Worm (Caenorhabditis elegans): ENCODE data around the gene str-140.

The str-140 gene

DNA sequence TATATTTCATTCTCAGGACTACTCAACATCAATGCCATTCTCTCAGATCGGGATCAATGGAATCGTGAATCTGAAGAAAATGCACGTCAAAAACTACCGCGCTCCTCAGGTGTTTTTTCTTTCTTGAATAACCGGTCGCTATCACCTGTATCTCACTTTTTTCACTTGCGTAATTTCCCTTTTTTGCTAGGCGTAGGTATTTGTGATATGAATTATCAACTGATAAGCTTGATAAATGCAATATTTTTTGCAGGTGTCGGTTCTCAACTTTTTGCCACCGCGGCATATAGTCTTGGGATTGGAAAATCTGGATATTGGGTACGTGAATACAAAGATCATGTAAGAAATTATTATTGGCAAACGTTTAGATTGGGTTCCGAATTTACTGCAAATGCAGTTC, 12.5 kb downstream of the str-140 start:
- no peak for TF ChIP-seq klf-2 (GFP tag; conservative IDR thresholded peaks at IDR 0.05)
- no peak for TF ChIP-seq ztf-23 (GFP tag; IDR thresholded peaks at IDR 0.05)
- no peak for TF ChIP-seq T22C8.4 (GFP tag; IDR thresholded peaks at IDR 0.05)
- TF ChIP-seq ztf-29 (GFP tag; IDR thresholded peaks at IDR 0.05) = no peak
- no peak for TF ChIP-seq med-1 (GFP tag; optimal IDR thresholded peaks at IDR 0.05; ENCODE audit: insufficient read depth)
- no peak for TF ChIP-seq cog-1 (tag; optimal IDR thresholded peaks at IDR 0.05)
- TF ChIP-seq flt-1 (GFP tag; IDR thresholded peaks at IDR 0.05) = no peak
- no peak for TF ChIP-seq tab-1 (GFP tag; IDR thresholded peaks at IDR 0.05)
- no peak for TF ChIP-seq ref-1 (GFP tag; conservative IDR thresholded peaks at IDR 0.05)

DNA sequence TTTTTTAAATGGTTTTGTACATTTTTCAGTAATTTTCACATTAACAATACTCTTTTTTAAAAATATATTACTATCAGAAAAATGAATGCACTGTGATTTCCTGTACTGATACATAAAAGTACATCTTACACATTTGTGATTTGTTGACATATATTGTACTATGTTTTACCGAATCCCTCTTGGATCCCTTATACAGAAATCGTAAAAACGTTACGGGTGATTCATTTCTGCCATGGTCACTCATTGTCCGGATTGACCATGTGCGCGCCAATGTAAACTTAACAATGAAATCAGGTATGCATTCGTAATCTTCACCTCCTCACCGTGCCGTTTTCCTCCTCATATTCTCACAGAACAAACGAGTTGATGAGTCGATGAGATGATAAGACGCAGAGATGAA, 13.6 kb downstream of the str-140 start, which contains the start of gene ZC513.2:
TSS of gene ZC513.2 (plus strand) at position 301 of the 400 bp plus-strand sequence.
- TF ChIP-seq ztf-23 (GFP tag; IDR thresholded peaks at IDR 0.05) (no peak), klf-2 (GFP tag; conservative IDR thresholded peaks at IDR 0.05) (no peak), med-1 (GFP tag; optimal IDR thresholded peaks at IDR 0.05; ENCODE audit: insufficient read depth) (no peak), ztf-29 (GFP tag; IDR thresholded peaks at IDR 0.05) (no peak), tab-1 (GFP tag; IDR thresholded peaks at IDR 0.05) (no peak), T22C8.4 (GFP tag; IDR thresholded peaks at IDR 0.05) (no peak), ref-1 (GFP tag; conservative IDR thresholded peaks at IDR 0.05) (no peak), cog-1 (tag; optimal IDR thresholded peaks at IDR 0.05) (no peak)

DNA sequence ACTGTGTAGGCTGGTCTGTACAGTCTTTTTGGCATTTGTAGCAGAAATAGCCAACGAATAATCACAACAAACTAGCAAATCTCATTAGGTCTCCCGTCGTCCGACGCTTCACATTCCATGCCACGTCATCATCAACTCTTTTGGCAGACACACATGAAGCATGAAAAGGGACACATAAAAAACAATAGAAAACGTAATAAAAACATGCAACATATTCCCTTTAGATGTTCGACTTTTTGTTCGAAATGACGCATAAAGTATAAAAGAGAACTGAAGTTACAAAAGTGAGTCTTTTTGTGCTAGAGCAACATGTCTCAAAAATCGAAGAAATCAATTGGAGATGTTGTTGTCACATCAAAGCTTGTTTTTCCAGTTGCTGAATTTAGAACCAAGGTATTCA, 15.8 kb downstream of the str-140 start, which contains the start of gene sth-1:
TSS of gene sth-1 (plus strand) at position 301 of the 400 bp plus-strand sequence.
- no peak for TF ChIP-seq T22C8.4 (GFP tag; IDR thresholded peaks at IDR 0.05)
- no peak for TF ChIP-seq klf-2 (GFP tag; conservative IDR thresholded peaks at IDR 0.05)
- TF ChIP-seq ref-1 (GFP tag; conservative IDR thresholded peaks at IDR 0.05) = no peak
- TF ChIP-seq cog-1 (tag; optimal IDR thresholded peaks at IDR 0.05) = no peak
- TF ChIP-seq ztf-29 (GFP tag; IDR thresholded peaks at IDR 0.05) = no peak
- TF ChIP-seq ztf-23 (GFP tag; IDR thresholded peaks at IDR 0.05) = no peak
- no peak for TF ChIP-seq flt-1 (GFP tag; IDR thresholded peaks at IDR 0.05)
- no peak for TF ChIP-seq med-1 (GFP tag; optimal IDR thresholded peaks at IDR 0.05; ENCODE audit: insufficient read depth)
- no peak for TF ChIP-seq tab-1 (GFP tag; IDR thresholded peaks at IDR 0.05)

DNA sequence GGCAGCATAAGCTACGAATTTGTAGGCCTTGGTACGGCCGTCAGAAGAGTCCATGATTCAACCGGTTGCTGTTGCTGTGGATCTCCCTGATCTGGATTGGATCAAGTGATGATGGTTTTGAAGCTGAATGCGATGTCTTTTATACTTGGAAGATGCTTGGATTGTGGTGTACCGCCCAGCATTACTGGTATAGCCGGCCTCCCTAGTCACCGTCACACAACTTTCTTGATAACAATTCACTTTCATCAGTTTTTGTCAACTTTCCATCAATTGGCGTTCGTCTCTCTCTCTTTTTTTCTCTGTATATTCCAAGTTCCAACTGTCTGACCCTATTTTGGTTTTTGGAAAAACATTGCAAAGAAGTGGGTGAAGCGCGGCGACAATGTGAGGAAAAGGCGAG, 16.9 kb downstream of the str-140 start, which contains the start of gene col-43:
TSS of gene col-43 (minus strand) at position 101 of the 400 bp plus-strand sequence.
- TF ChIP-seq cog-1 (tag; optimal IDR thresholded peaks at IDR 0.05) = no peak
- no peak for TF ChIP-seq ref-1 (GFP tag; conservative IDR thresholded peaks at IDR 0.05)
- TF ChIP-seq ztf-23 (GFP tag; IDR thresholded peaks at IDR 0.05) = no peak
- TF ChIP-seq med-1 (GFP tag; optimal IDR thresholded peaks at IDR 0.05; ENCODE audit: insufficient read depth) = no peak
- TF ChIP-seq tab-1 (GFP tag; IDR thresholded peaks at IDR 0.05) = no peak
- no peak for TF ChIP-seq klf-2 (GFP tag; conservative IDR thresholded peaks at IDR 0.05)
- TF ChIP-seq flt-1 (GFP tag; IDR thresholded peaks at IDR 0.05) = no peak

DNA sequence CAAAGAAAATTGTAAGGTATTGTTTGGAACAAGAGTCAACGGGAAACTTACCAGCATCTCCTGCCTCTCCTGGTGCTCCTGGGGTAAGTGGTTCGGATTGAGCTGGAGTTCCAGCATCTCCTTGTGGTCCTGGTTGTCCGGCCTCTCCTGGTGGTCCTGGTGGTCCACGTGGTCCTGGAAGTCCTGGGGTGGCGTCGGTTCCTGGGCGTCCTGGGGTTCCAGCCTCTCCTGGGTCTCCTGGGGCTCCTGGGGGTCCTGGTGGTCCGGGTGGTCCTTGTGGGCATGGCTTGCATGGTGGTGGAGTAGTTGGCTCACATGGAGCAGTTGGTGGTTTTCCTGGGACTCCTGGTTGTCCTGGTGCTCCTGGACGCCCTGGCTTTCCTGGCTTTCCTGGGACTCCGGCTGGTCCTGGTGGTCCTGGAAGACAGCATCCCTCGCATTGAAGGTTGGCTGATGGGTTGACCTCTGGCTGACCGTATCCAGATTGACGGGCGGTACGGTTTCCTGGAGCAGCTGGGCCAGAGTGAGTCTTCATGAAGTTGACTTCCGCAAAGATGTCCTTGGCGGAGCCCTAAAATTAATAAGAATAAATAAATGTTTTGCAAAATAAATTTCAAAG, 17.5 kb downstream of the str-140 start:
- TF ChIP-seq tab-1 (GFP tag; IDR thresholded peaks at IDR 0.05) = no peak
- no peak for TF ChIP-seq T22C8.4 (GFP tag; IDR thresholded peaks at IDR 0.05)
- TF ChIP-seq klf-2 (GFP tag; conservative IDR thresholded peaks at IDR 0.05) = no peak
- TF ChIP-seq med-1 (GFP tag; optimal IDR thresholded peaks at IDR 0.05; ENCODE audit: insufficient read depth) = no peak
- no peak for TF ChIP-seq ztf-29 (GFP tag; IDR thresholded peaks at IDR 0.05)
- TF ChIP-seq cog-1 (tag; optimal IDR thresholded peaks at IDR 0.05) = no peak

DNA sequence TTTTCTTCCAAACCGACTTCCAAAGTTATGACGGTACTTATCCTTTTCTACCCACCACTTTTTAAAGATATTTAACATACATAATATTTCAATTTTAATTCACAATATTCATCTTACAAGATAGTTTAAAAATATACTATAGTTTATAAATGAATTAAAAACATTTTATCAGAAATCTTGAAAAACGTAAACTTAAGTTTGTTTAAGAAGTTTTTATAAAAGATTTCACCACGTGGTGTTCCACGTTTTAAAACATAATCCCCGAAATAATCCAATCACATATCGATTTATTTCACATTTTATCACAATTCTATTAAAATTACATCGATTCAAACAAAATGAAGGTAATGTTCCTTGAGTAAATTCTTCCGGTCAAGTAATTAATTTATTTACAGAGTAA, 21.0 kb downstream of the str-140 start, which contains the start of gene ZC513.3:
TSS of gene ZC513.3 (plus strand) at position 301 of the 400 bp plus-strand sequence.
- TF ChIP-seq ref-1 (GFP tag; conservative IDR thresholded peaks at IDR 0.05) (no peak), T22C8.4 (GFP tag; IDR thresholded peaks at IDR 0.05) (no peak), cog-1 (tag; optimal IDR thresholded peaks at IDR 0.05) (no peak), tab-1 (GFP tag; IDR thresholded peaks at IDR 0.05) (no peak), klf-2 (GFP tag; conservative IDR thresholded peaks at IDR 0.05) (no peak), flt-1 (GFP tag; IDR thresholded peaks at IDR 0.05) (no peak), med-1 (GFP tag; optimal IDR thresholded peaks at IDR 0.05; ENCODE audit: insufficient read depth) (no peak), ztf-23 (GFP tag; IDR thresholded peaks at IDR 0.05) (no peak), ztf-29 (GFP tag; IDR thresholded peaks at IDR 0.05) (no peak)

DNA sequence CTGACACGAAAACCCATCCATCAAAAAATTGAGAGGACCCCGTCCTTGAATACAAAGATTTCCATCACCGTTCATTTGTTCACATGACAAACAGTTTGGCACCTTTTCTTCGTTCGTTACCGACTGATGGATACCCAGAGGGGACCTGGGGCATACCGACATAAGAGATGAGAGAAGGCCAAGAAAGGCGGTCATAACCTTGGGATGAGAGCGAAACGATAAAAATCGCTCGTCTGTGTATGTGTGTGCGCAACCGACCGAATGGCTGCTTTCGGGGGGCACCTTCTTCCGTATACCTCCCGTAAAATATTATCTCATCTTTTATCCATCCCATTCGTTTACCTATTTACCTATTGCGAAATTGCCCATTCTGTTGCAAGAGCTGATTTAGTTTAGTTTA, 22.7 kb downstream of the str-140 start:
- no peak for TF ChIP-seq flt-1 (GFP tag; IDR thresholded peaks at IDR 0.05)
- no peak for TF ChIP-seq ztf-23 (GFP tag; IDR thresholded peaks at IDR 0.05)
- TF ChIP-seq cog-1 (tag; optimal IDR thresholded peaks at IDR 0.05) = no peak
- TF ChIP-seq klf-2 (GFP tag; conservative IDR thresholded peaks at IDR 0.05) = no peak
- no peak for TF ChIP-seq ztf-29 (GFP tag; IDR thresholded peaks at IDR 0.05)
- TF ChIP-seq T22C8.4 (GFP tag; IDR thresholded peaks at IDR 0.05) = no peak
- TF ChIP-seq ref-1 (GFP tag; conservative IDR thresholded peaks at IDR 0.05) = no peak
- TF ChIP-seq med-1 (GFP tag; optimal IDR thresholded peaks at IDR 0.05; ENCODE audit: insufficient read depth) = no peak
- no peak for TF ChIP-seq tab-1 (GFP tag; IDR thresholded peaks at IDR 0.05)

DNA sequence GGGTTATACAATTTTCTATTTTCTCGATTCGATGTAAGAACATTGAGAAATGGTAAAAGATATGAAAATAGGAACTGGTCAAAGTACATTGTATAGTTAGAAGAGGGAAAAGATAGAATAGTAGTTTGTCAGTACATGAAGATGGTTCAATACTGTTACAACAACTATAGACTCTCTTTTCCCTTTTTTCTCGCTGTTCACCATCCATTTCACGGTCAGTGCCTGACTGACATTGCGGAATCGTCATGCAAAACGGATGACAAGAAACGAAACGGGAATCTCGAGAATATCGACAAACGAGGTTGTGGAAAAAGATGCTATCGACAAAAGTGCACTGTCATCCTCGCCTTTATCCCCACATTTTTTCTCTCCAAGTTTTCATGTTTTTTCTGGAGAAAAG, 24.0 kb downstream of the str-140 start:
- TF ChIP-seq tab-1 (GFP tag; IDR thresholded peaks at IDR 0.05) (no peak), T22C8.4 (GFP tag; IDR thresholded peaks at IDR 0.05) (no peak), ref-1 (GFP tag; conservative IDR thresholded peaks at IDR 0.05) (no peak), klf-2 (GFP tag; conservative IDR thresholded peaks at IDR 0.05) (no peak), med-1 (GFP tag; optimal IDR thresholded peaks at IDR 0.05; ENCODE audit: insufficient read depth) (no peak), flt-1 (GFP tag; IDR thresholded peaks at IDR 0.05) (no peak), cog-1 (tag; optimal IDR thresholded peaks at IDR 0.05) (no peak), ztf-23 (GFP tag; IDR thresholded peaks at IDR 0.05) (no peak), ztf-29 (GFP tag; IDR thresholded peaks at IDR 0.05) (no peak)

DNA sequence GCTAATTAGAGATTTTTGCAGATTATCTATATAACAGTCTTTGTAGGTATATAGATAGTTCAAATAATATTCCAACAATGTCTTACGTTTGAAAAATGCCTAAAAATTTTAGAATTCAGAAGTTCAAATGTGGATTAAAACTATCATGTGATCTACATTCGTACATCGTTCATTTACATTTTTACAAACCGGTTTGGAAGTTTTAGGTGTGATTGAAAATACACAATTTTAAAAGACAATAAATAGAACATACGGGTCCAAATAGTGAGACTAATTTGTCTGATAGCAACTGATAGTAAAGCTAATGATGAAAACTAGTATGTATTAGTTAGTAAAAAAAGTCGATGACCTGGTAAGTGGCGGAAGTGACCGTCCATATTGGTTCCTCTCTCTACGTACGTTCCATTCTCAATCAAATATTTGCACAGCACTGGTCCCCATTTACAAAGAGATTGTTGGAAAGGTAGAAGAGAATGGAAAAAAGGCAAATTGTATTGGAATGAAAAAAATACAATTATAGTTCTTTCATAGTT, 26.3 kb downstream of the str-140 start:
- TF ChIP-seq ztf-23 (GFP tag; IDR thresholded peaks at IDR 0.05) = no peak
- no peak for TF ChIP-seq T22C8.4 (GFP tag; IDR thresholded peaks at IDR 0.05)
- no peak for TF ChIP-seq ref-1 (GFP tag; conservative IDR thresholded peaks at IDR 0.05)
- TF ChIP-seq tab-1 (GFP tag; IDR thresholded peaks at IDR 0.05) = no peak
- TF ChIP-seq ztf-29 (GFP tag; IDR thresholded peaks at IDR 0.05) = no peak

All from whole organism, midembryonic.